Fruit fly (Drosophila melanogaster) whole organism, embryonic: Measurements from ENCODE around the gene Cip4.

Experiments used
- Antp ChIP-seq: fragments of 200-800 bp; sonication (Bioruptor generic); optimal IDR thresholded peaks from 3 replicates; lab custom pipeline; 2016; ENCODE audit warnings: missing biosample characterization, missing genetic modification characterization
- Atf-2 ChIP-seq: fragments of 200-800 bp; sonication (Bioruptor generic); optimal IDR thresholded peaks from 2 replicates; lab custom pipeline; 2016; ENCODE audit warnings: missing biosample characterization, missing genetic modification characterization
- Atf3 ChIP-seq: fragments of 200-800 bp; sonication (Bioruptor generic); optimal IDR thresholded peaks from 3 replicates; lab custom pipeline; 2016; ENCODE audit warnings: missing biosample characterization, missing genetic modification characterization
- Bteb2 ChIP-seq: fragments of 200-800 bp; sonication (Bioruptor generic); optimal IDR thresholded peaks from 2 replicates; lab custom pipeline; 2016; ENCODE audit warnings: missing biosample characterization, missing genetic modification characterization
- CG10321 ChIP-seq: fragments of 200-800 bp; sonication (Bioruptor generic); IDR thresholded peaks from 2 replicates; pipeline ENCODE4 v1.3.6; 2022; ENCODE audit warnings: missing biosample characterization, missing genetic modification characterization
- CG10366 ChIP-seq: fragments of 200-800 bp; sonication (Bioruptor generic); IDR thresholded peaks from 2 replicates; pipeline ENCODE4 v1.3.6; 2022; ENCODE audit warnings: missing biosample characterization, missing genetic modification characterization
- CG10462 ChIP-seq: fragments of 200-800 bp; sonication (Bioruptor generic); optimal IDR thresholded peaks from 2 replicates; lab custom pipeline; 2016; ENCODE audit warnings: missing biosample characterization, missing genetic modification characterization
- CG11560 ChIP-seq: fragments of 200-800 bp; sonication (Bioruptor generic); IDR thresholded peaks from 3 replicates; pipeline ENCODE4 v1.3.6; 2022; ENCODE audit warnings: missing biosample characterization, missing genetic modification characterization
- CG14014 ChIP-seq: fragments of 200-800 bp; sonication (Bioruptor generic); IDR thresholded peaks from 2 replicates; pipeline ENCODE4 v1.3.6; 2022; ENCODE audit warnings: missing biosample characterization, missing genetic modification characterization
- CG14710 ChIP-seq: fragments of 200-800 bp; sonication (Bioruptor generic); optimal IDR thresholded peaks from 3 replicates; lab custom pipeline; 2019; ENCODE audit warnings: missing biosample characterization, mild to moderate bottlenecking, missing genetic modification characterization, moderate library complexity
- CG14860 ChIP-seq: fragments of 200-800 bp; sonication (Bioruptor generic); IDR thresholded peaks from 3 replicates; pipeline ENCODE4 v1.3.6; 2022; ENCODE audit warnings: missing biosample characterization, missing genetic modification characterization; ENCODE audit not compliant: partially characterized antibody
- CG15696 ChIP-seq: fragments of 200-800 bp; sonication (Bioruptor generic); optimal IDR thresholded peaks from 2 replicates; lab custom pipeline; 2019; ENCODE audit warnings: missing biosample characterization, mild to moderate bottlenecking, missing genetic modification characterization, moderate library complexity
- CG18262 ChIP-seq: fragments of 200-800 bp; optimal IDR thresholded peaks from 3 replicates; lab custom pipeline; 2019; ENCODE audit warnings: missing biosample characterization, mild to moderate bottlenecking, missing genetic modification characterization, moderate library complexity
- CG2199 ChIP-seq: fragments of 200-800 bp; sonication (Bioruptor generic); IDR thresholded peaks from 3 replicates; pipeline ENCODE4 v1.3.6; 2022; ENCODE audit warnings: missing biosample characterization, missing genetic modification characterization
- CG30020 ChIP-seq: fragments of 200-800 bp; optimal IDR thresholded peaks from 2 replicates; lab custom pipeline; 2019; ENCODE audit warnings: missing biosample characterization, mild to moderate bottlenecking, missing genetic modification characterization, moderate library complexity
- CG31365 ChIP-seq: fragments of 200-800 bp; sonication (Bioruptor generic); optimal IDR thresholded peaks from 2 replicates; lab custom pipeline; 2018; ENCODE audit warnings: missing biosample characterization, mild to moderate bottlenecking, missing genetic modification characterization
- CG4730 ChIP-seq: fragments of 200-800 bp; sonication (Bioruptor generic); IDR thresholded peaks from 2 replicates; pipeline ENCODE4 v1.3.6; 2022; ENCODE audit warnings: missing biosample characterization, missing genetic modification characterization
- CG5180 ChIP-seq: fragments of 200-800 bp; sonication (Bioruptor generic); optimal IDR thresholded peaks from 3 replicates; lab custom pipeline; 2017; ENCODE audit warnings: missing biosample characterization, missing genetic modification characterization, mild to moderate bottlenecking, moderate library complexity, missing genetic modification reagents
- CG7271 ChIP-seq: fragments of 200-800 bp; sonication (Bioruptor generic); optimal IDR thresholded peaks from 2 replicates; lab custom pipeline; 2018; ENCODE audit warnings: missing biosample characterization, mild to moderate bottlenecking, missing genetic modification characterization, moderate library complexity
- CG8924 ChIP-seq: fragments of 200-800 bp; optimal IDR thresholded peaks from 3 replicates; lab custom pipeline; 2019; ENCODE audit warnings: missing biosample characterization, mild to moderate bottlenecking, missing genetic modification characterization, moderate library complexity
- CG8944 ChIP-seq: fragments of 200-800 bp; sonication (Bioruptor generic); optimal IDR thresholded peaks from 3 replicates; lab custom pipeline; 2016; ENCODE audit warnings: missing biosample characterization, missing genetic modification characterization
- CG9932 ChIP-seq: fragments of 200-800 bp; sonication (Bioruptor generic); IDR thresholded peaks from 2 replicates; pipeline ENCODE4 v1.3.6; 2022; ENCODE audit warnings: missing biosample characterization, missing genetic modification characterization
- Camta ChIP-seq: fragments of 200-800 bp; sonication (Bioruptor generic); optimal IDR thresholded peaks from 2 replicates; lab custom pipeline; 2016; ENCODE audit warnings: missing biosample characterization, missing genetic modification characterization
- Dad ChIP-seq: fragments of 200-800 bp; sonication (Bioruptor generic); optimal IDR thresholded peaks from 3 replicates; lab custom pipeline; 2016; ENCODE audit warnings: missing biosample characterization, missing genetic modification characterization
- Dll ChIP-seq: fragments of 200-800 bp; sonication (Bioruptor generic); IDR thresholded peaks from 4 replicates; pipeline ENCODE4 v1.3.6; 2022; ENCODE audit warnings: missing biosample characterization, missing genetic modification characterization; ENCODE audit not compliant: partially characterized antibody
- Gsc ChIP-seq: fragments of 200-800 bp; sonication (Bioruptor generic); IDR thresholded peaks from 2 replicates; pipeline ENCODE4 v1.3.6; 2022; ENCODE audit warnings: missing biosample characterization, missing genetic modification characterization
- HLH54F ChIP-seq: fragments of 200-800 bp; sonication (Bioruptor generic); optimal IDR thresholded peaks from 3 replicates; lab custom pipeline; 2016; ENCODE audit warnings: missing biosample characterization, missing genetic modification characterization
- Hr51 ChIP-seq, 2 experiments: fragments of 200-800 bp; sonication (Bioruptor generic); optimal IDR thresholded peaks; 2 replicates in 1 of 2; 3 replicates in 1 of 2; lab custom pipeline; 2016 to 2018; ENCODE audit warnings: missing biosample characterization in 2 of 2, missing genetic modification characterization in 2 of 2, mild to moderate bottlenecking in 1 of 2, moderate library complexity in 1 of 2
- Lim3 ChIP-seq: fragments of 200-800 bp; sonication (Bioruptor generic); IDR thresholded peaks from 2 replicates; pipeline ENCODE4 v1.3.6; 2022; ENCODE audit warnings: missing biosample characterization, missing genetic modification characterization
- Med ChIP-seq: fragments of 200-800 bp; sonication (Bioruptor generic); peaks from one replicate; lab custom pipeline; 2016; ENCODE audit warnings: missing biosample characterization, missing genetic modification characterization, mild to moderate bottlenecking, inconsistent platforms, moderate library complexity
- Mrtf ChIP-seq: fragments of 200-800 bp; sonication (Bioruptor generic); IDR thresholded peaks from 3 replicates; pipeline ENCODE4 v1.3.6; 2022; ENCODE audit warnings: missing biosample characterization, missing genetic modification characterization
- NFAT ChIP-seq: fragments of 200-800 bp; sonication (Bioruptor generic); IDR thresholded peaks from 2 replicates; pipeline ENCODE4 v1.3.6; 2022; ENCODE audit warnings: missing biosample characterization, missing genetic modification characterization
- NfI ChIP-seq: fragments of 200-800 bp; sonication (Bioruptor generic); optimal IDR thresholded peaks from 3 replicates; lab custom pipeline; 2018; ENCODE audit warnings: missing biosample characterization, mild to moderate bottlenecking, missing genetic modification characterization, moderate library complexity
- Oli ChIP-seq: fragments of 200-800 bp; sonication (Bioruptor generic); optimal IDR thresholded peaks from 2 replicates; lab custom pipeline; 2018; ENCODE audit warnings: missing biosample characterization, mild to moderate bottlenecking, missing genetic modification characterization, moderate library complexity
- Poxn ChIP-seq: fragments of 200-800 bp; sonication (Bioruptor generic); IDR thresholded peaks from 2 replicates; pipeline ENCODE4 v1.3.6; 2022; ENCODE audit warnings: missing biosample characterization, missing genetic modification characterization
- Ravus ChIP-seq: fragments of 200-800 bp; sonication (Bioruptor generic); IDR thresholded peaks from 2 replicates; pipeline ENCODE4 v1.3.6; 2022; ENCODE audit warnings: missing biosample characterization, missing genetic modification characterization
- chinmo ChIP-seq: fragments of 200-800 bp; sonication (Bioruptor generic); IDR thresholded peaks from 4 replicates; pipeline ENCODE4 v1.3.6; 2022; ENCODE audit warnings: missing biosample characterization, missing genetic modification characterization; ENCODE audit not compliant: partially characterized antibody
- dm ChIP-seq: fragments of 200-800 bp; sonication (Bioruptor generic); optimal IDR thresholded peaks from 3 replicates; lab custom pipeline; 2016; ENCODE audit warnings: missing biosample characterization, missing genetic modification characterization
- emc ChIP-seq: fragments of 200-800 bp; sonication (Bioruptor generic); optimal IDR thresholded peaks from 2 replicates; lab custom pipeline; 2016; ENCODE audit warnings: missing biosample characterization, missing genetic modification characterization
- fu2 ChIP-seq: fragments of 200-800 bp; sonication (Bioruptor generic); optimal IDR thresholded peaks from 2 replicates; lab custom pipeline; 2016; ENCODE audit warnings: missing biosample characterization, missing genetic modification characterization
- gsb-n ChIP-seq: fragments of 200-800 bp; sonication (Bioruptor generic); optimal IDR thresholded peaks from 3 replicates; lab custom pipeline; 2018; ENCODE audit warnings: missing biosample characterization, mild to moderate bottlenecking, missing genetic modification characterization
- mirr ChIP-seq: fragments of 200-800 bp; sonication (Bioruptor generic); optimal IDR thresholded peaks from 3 replicates; lab custom pipeline; 2018; ENCODE audit warnings: missing biosample characterization, mild to moderate bottlenecking, missing genetic modification characterization
- nau ChIP-seq: fragments of 200-800 bp; sonication (Bioruptor generic); optimal IDR thresholded peaks from 3 replicates; lab custom pipeline; 2017; ENCODE audit warnings: missing biosample characterization, mild to moderate bottlenecking, missing genetic modification characterization, missing genetic modification reagents
- nom ChIP-seq: fragments of 200-800 bp; sonication (Bioruptor generic); optimal IDR thresholded peaks from 2 replicates; lab custom pipeline; 2017; ENCODE audit warnings: missing biosample characterization, missing genetic modification characterization, mild to moderate bottlenecking, moderate library complexity, missing genetic modification reagents
- pros ChIP-seq: fragments of 200-800 bp; sonication (Bioruptor generic); optimal IDR thresholded peaks from 3 replicates; lab custom pipeline; 2019; ENCODE audit warnings: missing biosample characterization, mild to moderate bottlenecking, missing genetic modification characterization, moderate library complexity
- pzg ChIP-seq: fragments of 200-800 bp; sonication (Bioruptor generic); optimal IDR thresholded peaks from 3 replicates; lab custom pipeline; 2018; ENCODE audit warnings: missing biosample characterization, mild to moderate bottlenecking, missing genetic modification characterization, moderate library complexity
- sima ChIP-seq: fragments of 200-800 bp; sonication (Bioruptor generic); optimal IDR thresholded peaks from 2 replicates; lab custom pipeline; 2016; ENCODE audit warnings: missing biosample characterization, missing genetic modification characterization
- tgo ChIP-seq: fragments of 200-800 bp; sonication (Bioruptor generic); IDR thresholded peaks from 3 replicates; pipeline ENCODE4 v1.3.6; 2022; ENCODE audit warnings: missing biosample characterization, missing genetic modification characterization
- ttk ChIP-seq: fragments of 200-800 bp; sonication (Bioruptor generic); IDR thresholded peaks from 2 replicates; pipeline ENCODE4 v2.1.2; 2022; ENCODE audit warnings: missing biosample characterization, missing genetic modification characterization
- zfh2 ChIP-seq: fragments of 200-800 bp; sonication (Bioruptor generic); optimal IDR thresholded peaks from 2 replicates; lab custom pipeline; 2016; ENCODE audit warnings: missing biosample characterization, missing genetic modification characterization

The Cip4 gene

dm6 chr3L:4412974-4413373 is 49.1 kb upstream of the Cip4 start (continued):
- TF ChIP-seq emc (GFP tag; lab: Kevin White, UChicago) = peak; percentile 17
- TF ChIP-seq Camta (GFP tag; lab: Kevin White, UChicago) = peak; percentile 23
- TF ChIP-seq nau = peak; percentile 27
- 0 out of 2 replicates have a peak, but pooled peaks have one; percentile 29 for TF ChIP-seq CG10321 (GFP tag; lab: Robert Waterston, UW)
- no peak for TF ChIP-seq CG10462 (GFP tag; lab: Kevin White, UChicago)
- TF ChIP-seq CG4730 (GFP tag; lab: Robert Waterston, UW) = no peak
- no peak for TF ChIP-seq CG5180 (GFP tag; lab: Kevin White, UChicago)
- TF ChIP-seq Hr51 (GFP tag; optimal IDR thresholded peaks at IDR 0.05; lab: Kevin White, UChicago) = peak in 1 of 2 experiments; percentile 42
- TF ChIP-seq Gsc = 0 out of 2 replicates have a peak, but pooled peaks have one; percentile 6
- peak; percentile 31 for TF ChIP-seq fu2 (GFP tag; lab: Kevin White, UChicago)
- no peak for TF ChIP-seq pzg (GFP tag; lab: Kevin White, UChicago)
- TF ChIP-seq CG14710 (tag; lab: Kevin White, UChicago) = no peak
- TF ChIP-seq CG18262 (tag; lab: Kevin White, UChicago) = no peak
- TF ChIP-seq Med (GFP tag; lab: Kevin White, UChicago) = peak; percentile 91
- TF ChIP-seq nom = no peak
- TF ChIP-seq CG31365 (tag; lab: Kevin White, UChicago) = no peak
- TF ChIP-seq CG14860 = no peak
- TF ChIP-seq mirr = peak; percentile 62
- peak; percentile 70 for TF ChIP-seq NFAT (GFP tag; lab: Robert Waterston, UW)
- no peak for TF ChIP-seq pros (GFP tag; lab: Kevin White, UChicago)
- TF ChIP-seq Atf-2 (GFP tag; lab: Kevin White, UChicago) = peak; percentile 24
- TF ChIP-seq CG30020 = no peak
- TF ChIP-seq Atf3 (GFP tag; lab: Kevin White, UChicago) = no peak
- peak; percentile 19 for TF ChIP-seq Dad (GFP tag; lab: Kevin White, UChicago)
- TF ChIP-seq zfh2 (GFP tag; lab: Kevin White, UChicago) = peak; percentile 10
- peak; percentile 62; the same call in 1 of the 2 replicates for TF ChIP-seq CG10366
- TF ChIP-seq Lim3 = 0 out of 2 replicates have a peak, but pooled peaks have one; percentile 22
- TF ChIP-seq NfI (GFP tag; lab: Kevin White, UChicago) = peak; percentile 56
- TF ChIP-seq dm (GFP tag; lab: Kevin White, UChicago) = no peak
- TF ChIP-seq ttk = peak; percentile 65
- peak; percentile 22 for TF ChIP-seq Antp
- peak; percentile 56; the same call in 1 of the 3 replicates for TF ChIP-seq CG11560 (tag; lab: Robert Waterston, UW)
- TF ChIP-seq Dll = no peak
- TF ChIP-seq gsb-n = no peak
- no peak for TF ChIP-seq CG7271
- peak; percentile 9 for TF ChIP-seq CG8924 (tag; lab: Kevin White, UChicago)
- TF ChIP-seq sima (GFP tag; lab: Kevin White, UChicago) = peak; percentile 26
- no peak for TF ChIP-seq CG15696 (tag; lab: Kevin White, UChicago)
- TF ChIP-seq tgo (GFP tag; lab: Robert Waterston, UW) = peak; percentile 75; the same call in 2 of the 3 replicates
- TF ChIP-seq HLH54F (GFP tag; lab: Kevin White, UChicago) = peak; percentile 23
- TF ChIP-seq chinmo = peak; percentile 86; the same call in 2 of the 4 replicates
- TF ChIP-seq Mrtf (GFP tag; lab: Robert Waterston, UW) = peak; percentile 69; the same call in 2 of the 3 replicates
- TF ChIP-seq CG8944 (GFP tag; lab: Kevin White, UChicago) = peak; percentile 12
- TF ChIP-seq Bteb2 = peak; percentile 9
- TF ChIP-seq CG9932 = peak; percentile 85
- TF ChIP-seq Ravus (GFP tag; lab: Robert Waterston, UW) = peak; percentile 20
- TF ChIP-seq CG2199 (GFP tag; lab: Robert Waterston, UW) = 0 out of 3 replicates have a peak, but pooled peaks have one; percentile 47
- no peak for TF ChIP-seq Poxn
- peak; percentile 68 for TF ChIP-seq CG14014 (GFP tag; lab: Robert Waterston, UW)
- peak; percentile 45 for TF ChIP-seq Oli (tag; lab: Kevin White, UChicago)
